Fruit fly (Drosophila melanogaster) whole organism, embryonic: ENCODE measurements around the gene Dcps.

Experiments
- Adf1 ChIP-seq: fragments of 200-800 bp; sonication (Bioruptor generic); IDR thresholded peaks from 2 replicates; pipeline ENCODE4 v1.3.6; 2022; ENCODE audit warnings: missing biosample characterization, missing genetic modification characterization
- BEAF-32 ChIP-seq: fragments of 200-800 bp; sonication (Bioruptor generic); optimal IDR thresholded peaks from 3 replicates; lab custom pipeline; 2017; ENCODE audit warnings: missing biosample characterization, missing genetic modification characterization, mild to moderate bottlenecking, moderate library complexity, missing genetic modification reagents
- Bgb ChIP-seq: fragments of 200-800 bp; sonication (Bioruptor generic); IDR thresholded peaks from 2 replicates; pipeline ENCODE4 v1.3.6; 2022; ENCODE audit warnings: missing biosample characterization, missing genetic modification characterization; ENCODE audit not compliant: partially characterized antibody
- BtbVII ChIP-seq: fragments of 200-800 bp; sonication (Bioruptor generic); optimal IDR thresholded peaks from 3 replicates; lab custom pipeline; 2017; ENCODE audit warnings: missing biosample characterization, mild to moderate bottlenecking, missing genetic modification characterization
- CG10431 ChIP-seq: fragments of 200-800 bp; sonication (Bioruptor generic); optimal IDR thresholded peaks from 3 replicates; lab custom pipeline; 2018; ENCODE audit warnings: missing biosample characterization, mild to moderate bottlenecking, missing genetic modification characterization
- CG11504 ChIP-seq: fragments of 200-800 bp; sonication (Bioruptor generic); optimal IDR thresholded peaks from 3 replicates; lab custom pipeline; 2019; ENCODE audit warnings: missing biosample characterization, mild to moderate bottlenecking, missing genetic modification characterization, moderate library complexity
- CG12659 ChIP-seq: fragments of 200-800 bp; sonication (Bioruptor generic); optimal IDR thresholded peaks from 3 replicates; lab custom pipeline; 2017; ENCODE audit warnings: mild to moderate bottlenecking, missing biosample characterization, missing genetic modification reagents, missing genetic modification characterization
- CG14860 ChIP-seq: fragments of 200-800 bp; sonication (Bioruptor generic); IDR thresholded peaks from 3 replicates; pipeline ENCODE4 v1.3.6; 2022; ENCODE audit warnings: missing biosample characterization, missing genetic modification characterization; ENCODE audit not compliant: partially characterized antibody
- CG1529 ChIP-seq: fragments of 200-800 bp; sonication (Bioruptor generic); optimal IDR thresholded peaks from 3 replicates; lab custom pipeline; 2018; ENCODE audit warnings: missing biosample characterization, missing genetic modification characterization
- CG15696 ChIP-seq: fragments of 200-800 bp; sonication (Bioruptor generic); optimal IDR thresholded peaks from 2 replicates; lab custom pipeline; 2019; ENCODE audit warnings: missing biosample characterization, mild to moderate bottlenecking, missing genetic modification characterization, moderate library complexity
- CG17802 ChIP-seq: fragments of 200-800 bp; sonication (Bioruptor generic); optimal IDR thresholded peaks from 2 replicates; lab custom pipeline; 2018; ENCODE audit warnings: missing biosample characterization, mild to moderate bottlenecking, missing genetic modification characterization, moderate library complexity
- CG1832 ChIP-seq: fragments of 200-800 bp; sonication (Bioruptor generic); optimal IDR thresholded peaks from 2 replicates; lab custom pipeline; 2017; ENCODE audit warnings: missing biosample characterization, mild to moderate bottlenecking, missing genetic modification characterization, inconsistent platforms
- CG18764 ChIP-seq: fragments of 200-800 bp; sonication (Bioruptor generic); optimal IDR thresholded peaks from 3 replicates; lab custom pipeline; 2016; ENCODE audit warnings: missing biosample characterization, missing genetic modification characterization
- CG2129 ChIP-seq: fragments of 200-800 bp; sonication (Bioruptor generic); IDR thresholded peaks from 2 replicates; pipeline ENCODE4 v1.3.6; 2022; ENCODE audit warnings: missing biosample characterization, missing genetic modification characterization; ENCODE audit not compliant: partially characterized antibody
- CG2889 ChIP-seq: fragments of 200-800 bp; sonication (Bioruptor generic); IDR thresholded peaks from 3 replicates; pipeline ENCODE4 v1.3.6; 2022; ENCODE audit warnings: missing biosample characterization, missing genetic modification characterization
- CG30020 ChIP-seq: fragments of 200-800 bp; optimal IDR thresholded peaks from 2 replicates; lab custom pipeline; 2019; ENCODE audit warnings: missing biosample characterization, mild to moderate bottlenecking, missing genetic modification characterization, moderate library complexity
- CG30403 ChIP-seq: fragments of 200-800 bp; sonication (Bioruptor generic); optimal IDR thresholded peaks from 3 replicates; lab custom pipeline; 2016; ENCODE audit warnings: missing biosample characterization, missing genetic modification characterization
- CG32772 ChIP-seq: fragments of 200-800 bp; sonication (Bioruptor generic); IDR thresholded peaks from 2 replicates; pipeline ENCODE4 v1.3.6; 2022; ENCODE audit warnings: missing biosample characterization, missing genetic modification characterization
- CG3281 ChIP-seq: fragments of 200-800 bp; sonication (Bioruptor generic); optimal IDR thresholded peaks from 3 replicates; lab custom pipeline; 2017; ENCODE audit warnings: missing biosample characterization, mild to moderate bottlenecking, missing genetic modification characterization
- CG4707 ChIP-seq: fragments of 200-800 bp; sonication (Bioruptor generic); optimal IDR thresholded peaks from 2 replicates; lab custom pipeline; 2018; ENCODE audit warnings: missing biosample characterization, mild to moderate bottlenecking, missing genetic modification characterization, moderate library complexity
- CG8359 ChIP-seq: fragments of 200-800 bp; sonication (Bioruptor generic); optimal IDR thresholded peaks from 2 replicates; lab custom pipeline; 2017; ENCODE audit warnings: missing biosample characterization, mild to moderate bottlenecking, missing genetic modification characterization, borderline replicate concordance
- CG9609 ChIP-seq: fragments of 200-800 bp; sonication (Bioruptor generic); optimal IDR thresholded peaks from 3 replicates; lab custom pipeline; 2016; ENCODE audit warnings: missing biosample characterization, missing genetic modification characterization
- CG9817 ChIP-seq: fragments of 200-800 bp; sonication (Bioruptor generic); optimal IDR thresholded peaks from 2 replicates; lab custom pipeline; 2018; ENCODE audit warnings: missing biosample characterization, mild to moderate bottlenecking, missing genetic modification characterization, moderate library complexity
- Chrac-16 ChIP-seq: fragments of 200-800 bp; sonication (Bioruptor generic); optimal IDR thresholded peaks from 3 replicates; lab custom pipeline; 2016; ENCODE audit warnings: missing biosample characterization, missing genetic modification characterization
- CoRest ChIP-seq: fragments of 200-800 bp; sonication (Bioruptor generic); optimal IDR thresholded peaks from 3 replicates; lab custom pipeline; 2018; ENCODE audit warnings: missing biosample characterization, mild to moderate bottlenecking, missing genetic modification characterization, moderate library complexity
- CrebB ChIP-seq: fragments of 200-800 bp; sonication (Bioruptor generic); optimal IDR thresholded peaks from 3 replicates; lab custom pipeline; 2018; ENCODE audit warnings: missing biosample characterization, mild to moderate bottlenecking, missing genetic modification characterization
- Dfd ChIP-seq, 2 experiments: fragments of >200 bp; optimal IDR thresholded peaks; 2 replicates each; lab custom pipeline; 2017; ENCODE audit warnings: missing biosample characterization in 2 of 2, missing genetic modification characterization in 2 of 2
- Dip3 ChIP-seq: fragments of 200-800 bp; sonication (Bioruptor generic); optimal IDR thresholded peaks from 3 replicates; lab custom pipeline; 2016; ENCODE audit warnings: missing biosample characterization, missing genetic modification characterization
- Drgx ChIP-seq: fragments of 200-800 bp; sonication (Bioruptor generic); IDR thresholded peaks from 2 replicates; pipeline ENCODE4 v1.3.6; 2022; ENCODE audit warnings: missing biosample characterization, missing genetic modification characterization
- HLH4C ChIP-seq: fragments of 200-800 bp; sonication (Bioruptor generic); IDR thresholded peaks from 3 replicates; pipeline ENCODE4 v1.3.6; 2022; ENCODE audit warnings: missing biosample characterization, missing genetic modification characterization; ENCODE audit not compliant: partially characterized antibody
- Hand ChIP-seq: fragments of 200-800 bp; sonication (Bioruptor generic); optimal IDR thresholded peaks from 2 replicates; lab custom pipeline; 2017; ENCODE audit warnings: mild to moderate bottlenecking, missing biosample characterization, missing genetic modification reagents, missing genetic modification characterization
- Max ChIP-seq: fragments of 200-800 bp; sonication (Bioruptor generic); optimal IDR thresholded peaks from 2 replicates; lab custom pipeline; 2016; ENCODE audit warnings: missing biosample characterization, mild to moderate bottlenecking, missing genetic modification characterization
- NC2α ChIP-seq: fragments of 200-800 bp; sonication (Bioruptor generic); optimal IDR thresholded peaks from 2 replicates; lab custom pipeline; 2016; ENCODE audit warnings: missing biosample characterization, missing genetic modification characterization
- Sox100B ChIP-seq: fragments of 200-800 bp; sonication (Bioruptor generic); optimal IDR thresholded peaks from 3 replicates; lab custom pipeline; 2018; ENCODE audit warnings: missing biosample characterization, mild to moderate bottlenecking, missing genetic modification characterization
- TFAM ChIP-seq: fragments of 200-800 bp; sonication (Bioruptor generic); optimal IDR thresholded peaks from 2 replicates; lab custom pipeline; 2017; ENCODE audit warnings: missing biosample characterization, missing genetic modification characterization, inconsistent platforms
- YL-1 ChIP-seq: fragments of 200-800 bp; sonication (Bioruptor generic); optimal IDR thresholded peaks from 3 replicates; lab custom pipeline; 2017; ENCODE audit warnings: missing biosample characterization, mild to moderate bottlenecking, missing genetic modification characterization
- ap ChIP-seq: fragments of 200-800 bp; sonication (Bioruptor generic); IDR thresholded peaks from 2 replicates; pipeline ENCODE4 v1.3.6; 2022; ENCODE audit warnings: missing biosample characterization, missing genetic modification characterization
- chm ChIP-seq: fragments of 200-800 bp; sonication (Bioruptor generic); IDR thresholded peaks from 2 replicates; pipeline ENCODE4 v1.3.6; 2022; ENCODE audit warnings: missing biosample characterization, missing genetic modification characterization
- corto ChIP-seq: fragments of 200-800 bp; sonication (Bioruptor generic); optimal IDR thresholded peaks from 2 replicates; lab custom pipeline; 2016; ENCODE audit warnings: missing biosample characterization, mild to moderate bottlenecking, missing genetic modification characterization, moderate library complexity
- crp ChIP-seq, 2 experiments: fragments of 200-800 bp; sonication (Bioruptor generic); optimal IDR thresholded peaks; 2 replicates in 1 of 2; 3 replicates in 1 of 2; lab custom pipeline; 2017; ENCODE audit warnings: missing biosample characterization in 2 of 2, missing genetic modification characterization in 2 of 2, mild to moderate bottlenecking in 1 of 2, moderate library complexity in 1 of 2
- dm ChIP-seq: fragments of 200-800 bp; sonication (Bioruptor generic); optimal IDR thresholded peaks from 3 replicates; lab custom pipeline; 2016; ENCODE audit warnings: missing biosample characterization, missing genetic modification characterization
- dmrt11E ChIP-seq: fragments of 200-800 bp; sonication (Bioruptor generic); optimal IDR thresholded peaks from 3 replicates; lab custom pipeline; 2018; ENCODE audit warnings: missing biosample characterization, mild to moderate bottlenecking, missing genetic modification characterization, moderate library complexity
- fd102C ChIP-seq: fragments of 200-800 bp; sonication (Bioruptor generic); optimal IDR thresholded peaks from 2 replicates; lab custom pipeline; 2018; ENCODE audit warnings: missing biosample characterization, mild to moderate bottlenecking, missing genetic modification characterization, moderate library complexity
- hth ChIP-seq: fragments of >200 bp; optimal IDR thresholded peaks from 2 replicates; lab custom pipeline; 2017; ENCODE audit warnings: inconsistent platforms
- mld ChIP-seq: fragments of 200-800 bp; sonication (Bioruptor generic); IDR thresholded peaks from 3 replicates; pipeline ENCODE4 v1.3.6; 2022; ENCODE audit warnings: missing biosample characterization, missing genetic modification characterization; ENCODE audit not compliant: partially characterized antibody
- nom ChIP-seq: fragments of 200-800 bp; sonication (Bioruptor generic); optimal IDR thresholded peaks from 2 replicates; lab custom pipeline; 2017; ENCODE audit warnings: missing biosample characterization, missing genetic modification characterization, mild to moderate bottlenecking, moderate library complexity, missing genetic modification reagents
- sens ChIP-seq: fragments of 200-800 bp; sonication (Bioruptor generic); peaks from one replicate; lab custom pipeline; 2016; ENCODE audit warnings: missing biosample characterization, missing genetic modification characterization
- sisA ChIP-seq: fragments of 200-800 bp; sonication (Bioruptor generic); IDR thresholded peaks from 2 replicates; pipeline ENCODE4 v1.3.6; 2022; ENCODE audit warnings: missing biosample characterization, missing genetic modification characterization
- slbo ChIP-seq: fragments of 200-800 bp; sonication (Bioruptor generic); IDR thresholded peaks from 2 replicates; pipeline ENCODE4 v1.3.6; 2022; ENCODE audit warnings: missing biosample characterization, missing genetic modification characterization
- vvl ChIP-seq: fragments of 200-800 bp; sonication (Bioruptor generic); IDR thresholded peaks from 2 replicates; pipeline ENCODE4 v1.3.6; 2022; ENCODE audit warnings: missing biosample characterization, missing genetic modification characterization
- zen ChIP-seq: fragments of 200-800 bp; sonication (Bioruptor generic); optimal IDR thresholded peaks from 3 replicates; lab custom pipeline; 2018; ENCODE audit warnings: missing biosample characterization, mild to moderate bottlenecking, missing genetic modification characterization, moderate library complexity

The Dcps gene

DNA sequence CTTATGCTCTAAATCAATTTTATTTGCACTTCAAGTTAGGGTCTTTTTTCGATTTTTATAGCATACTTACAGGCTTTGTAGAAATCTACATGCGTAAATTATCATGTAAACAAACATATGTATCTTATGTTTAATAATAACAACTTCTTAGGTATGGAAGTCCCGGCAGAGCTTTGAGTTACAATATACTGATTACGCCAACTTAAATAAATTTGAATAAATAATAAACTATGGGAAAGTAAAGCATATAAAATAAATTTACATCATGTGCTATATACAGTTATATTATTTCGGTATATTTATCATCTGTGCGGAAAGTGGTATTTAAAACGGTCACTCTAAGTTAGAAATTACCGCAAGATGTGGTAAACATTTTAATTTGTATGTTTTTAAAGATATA lies 21.4 kb downstream of the Dcps start, which contains the start of gene CG1239 (continued):
- peak; percentile 50 for TF ChIP-seq CG12659
- TF ChIP-seq CG3281 (GFP tag; lab: Kevin White, UChicago) = no peak
- TF ChIP-seq CG9609 = no peak
- peak; percentile 48 for TF ChIP-seq zen
- no peak for TF ChIP-seq CG10431 (GFP tag; lab: Kevin White, UChicago)
- no peak for TF ChIP-seq Dip3 (GFP tag; lab: Kevin White, UChicago)
- TF ChIP-seq Max (GFP tag; lab: Kevin White, UChicago) = no peak
- TF ChIP-seq CG11504 (tag; lab: Kevin White, UChicago) = no peak
- no peak for TF ChIP-seq Dfd (GFP tag; optimal IDR thresholded peaks at IDR 0.05; lab: Kevin White, UChicago)
- TF ChIP-seq dm (GFP tag; lab: Kevin White, UChicago) = no peak
- no peak for TF ChIP-seq CG18764 (GFP tag; lab: Kevin White, UChicago)
- TF ChIP-seq CG14860 = no peak
- TF ChIP-seq mld (GFP tag; lab: Robert Waterston, UW) = no peak
- TF ChIP-seq CG2889 (GFP tag; lab: Robert Waterston, UW) = no peak
- 0 out of 2 replicates have a peak, but pooled peaks have one; percentile 20 for TF ChIP-seq Bgb (GFP tag; lab: Robert Waterston, UW)
- TF ChIP-seq CoRest (tag; lab: Kevin White, UChicago) = peak; percentile 21
- no peak for TF ChIP-seq ap (GFP tag; lab: Robert Waterston, UW)
- no peak for TF ChIP-seq CG2129 (GFP tag; lab: Robert Waterston, UW)
- no peak for TF ChIP-seq CrebB (tag; lab: Kevin White, UChicago)
- no peak for TF ChIP-seq slbo (GFP tag; lab: Robert Waterston, UW)
- no peak for TF ChIP-seq YL-1 (GFP tag; lab: Kevin White, UChicago)
- no peak for TF ChIP-seq hth (lab: Kevin White, UChicago)
- no peak for TF ChIP-seq corto (GFP tag; lab: Kevin White, UChicago)
- TF ChIP-seq sens (GFP tag; lab: Kevin White, UChicago) = peak; percentile 76
- TF ChIP-seq chm = no peak
- TF ChIP-seq BEAF-32 = peak; percentile 17
- no peak for TF ChIP-seq fd102C (GFP tag; lab: Kevin White, UChicago)
- TF ChIP-seq CG15696 (tag; lab: Kevin White, UChicago) = no peak
- no peak for TF ChIP-seq NC2α (GFP tag; lab: Kevin White, UChicago)
- no peak for TF ChIP-seq dmrt11E (tag; lab: Kevin White, UChicago)
- TF ChIP-seq CG32772 = no peak
- TF ChIP-seq TFAM (GFP tag; lab: Kevin White, UChicago) = no peak
- no peak for TF ChIP-seq Chrac-16 (GFP tag; lab: Kevin White, UChicago)
- no peak for TF ChIP-seq Sox100B
- peak in 1 of 2 experiments; percentile 58 for TF ChIP-seq crp (GFP tag; optimal IDR thresholded peaks at IDR 0.05; lab: Kevin White, UChicago)
- TF ChIP-seq Adf1 (GFP tag; lab: Robert Waterston, UW) = no peak
- TF ChIP-seq vvl (GFP tag; lab: Robert Waterston, UW) = no peak
- TF ChIP-seq CG4707 (GFP tag; lab: Kevin White, UChicago) = no peak
- no peak for TF ChIP-seq HLH4C (GFP tag; lab: Robert Waterston, UW)
- no peak for TF ChIP-seq CG1832
- no peak for TF ChIP-seq Hand
- no peak for TF ChIP-seq CG8359
- no peak for TF ChIP-seq nom (GFP tag; lab: Kevin White, UChicago)
- no peak for TF ChIP-seq sisA (GFP tag; lab: Robert Waterston, UW)
- no peak for TF ChIP-seq CG1529 (GFP tag; lab: Kevin White, UChicago)
- TF ChIP-seq CG17802 = no peak
- no peak for TF ChIP-seq Drgx
- no peak for TF ChIP-seq CG9817 (tag; lab: Kevin White, UChicago)
- no peak for TF ChIP-seq BtbVII (GFP tag; lab: Kevin White, UChicago)
- peak; percentile 63 for TF ChIP-seq CG30020
- no peak for TF ChIP-seq CG30403 (GFP tag; lab: Kevin White, UChicago)
